Worm (Caenorhabditis elegans) whole organism, L3 larva: Measurements from ENCODE around the gene dis-3.

ENCODE experiments used
- ceh-82 ChIP-seq: fragments of 150-350 bp; optimal IDR thresholded peaks from 2 replicates; lab custom pipeline; 2014; ENCODE audit warnings: missing biosample characterization, missing genetic modification characterization
- egl-27 ChIP-seq: sonication (generic microtip); optimal IDR thresholded peaks from 4 replicates; lab custom pipeline; 2017; ENCODE audit warnings: missing biosample characterization, missing genetic modification reagents, missing genetic modification characterization
- elt-2 ChIP-seq: sonication (generic microtip); optimal IDR thresholded peaks from 2 replicates; lab custom pipeline; 2016; ENCODE audit warnings: missing genetic modification reagents, mild to moderate bottlenecking, missing genetic modification characterization, missing compliant biosample characterization
- nhr-25 ChIP-seq: sonication (generic microtip); optimal IDR thresholded peaks from 2 replicates; lab custom pipeline; 2017; ENCODE audit warnings: missing biosample characterization, missing genetic modification characterization
- snpc-4 ChIP-seq: fragments of 150-350 bp; optimal IDR thresholded peaks from 2 replicates; lab custom pipeline; 2014; ENCODE audit warnings: missing biosample characterization, missing genetic modification characterization

DNA sequence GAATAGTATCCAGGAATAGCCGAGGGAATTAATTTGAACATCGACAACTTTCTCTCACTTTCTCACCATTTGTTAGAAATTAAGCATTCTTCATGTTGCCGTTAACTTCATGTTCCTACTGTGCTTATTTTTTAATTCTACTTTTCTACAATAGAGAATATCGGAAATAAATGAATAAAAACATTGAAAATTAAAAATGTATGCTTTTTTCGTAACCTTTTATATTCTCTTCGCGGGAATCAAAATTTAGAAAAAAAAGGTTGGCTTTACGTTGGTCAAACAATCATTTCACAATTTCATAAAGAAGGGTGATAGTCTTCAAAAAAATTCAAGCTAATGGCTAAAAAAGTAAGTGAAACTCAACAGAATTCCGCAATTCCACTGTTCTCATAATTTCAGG lies 21.1 kb upstream of the dis-3 start, which contains the start of gene W01B6.5:
- TF ChIP-seq nhr-25 (no peak), egl-27 (tag; lab: Kevin White, UChicago) (no peak), ceh-82 (tag; lab: Kevin White, UChicago) (no peak), elt-2 (tag; lab: Kevin White, UChicago) (no peak), snpc-4 (no peak)
